Worm (Caenorhabditis elegans) whole organism, L2 larva: ENCODE results near the gene droe-4.

ENCODE experiments used
- C34F6.9 ChIP-seq: fragments of 150-350 bp; optimal IDR thresholded peaks from 2 replicates; lab custom pipeline; 2014; ENCODE audit warnings: missing biosample characterization, missing genetic modification characterization
- Y55F3AM.14 ChIP-seq: fragments of 200-800 bp; sonication (Bioruptor generic); optimal IDR thresholded peaks from 2 replicates; lab custom pipeline; 2018; ENCODE audit warnings: mild to moderate bottlenecking, missing genetic modification characterization, missing compliant biosample characterization
- ZK546.5 ChIP-seq: sonication (generic microtip); optimal IDR thresholded peaks from 2 replicates; lab custom pipeline; 2017; ENCODE audit warnings: missing biosample characterization, missing genetic modification characterization
- alr-1 ChIP-seq: fragments of 150-350 bp; optimal IDR thresholded peaks from 2 replicates; lab custom pipeline; 2014; ENCODE audit warnings: missing biosample characterization, missing genetic modification characterization
- blmp-1 ChIP-seq: sonication (generic microtip); optimal IDR thresholded peaks from 2 replicates; lab custom pipeline; 2017; ENCODE audit warnings: missing genetic modification characterization, mild to moderate bottlenecking, missing compliant biosample characterization, antibody characterized with exemption, moderate library complexity; ENCODE audit not compliant: insufficient read depth
- ceh-16 ChIP-seq: fragments of 150-350 bp; optimal IDR thresholded peaks from 2 replicates; lab custom pipeline; 2014; ENCODE audit warnings: missing biosample characterization, missing genetic modification characterization
- ceh-82 ChIP-seq: fragments of 150-350 bp; optimal IDR thresholded peaks from 2 replicates; lab custom pipeline; 2014; ENCODE audit warnings: missing biosample characterization, missing genetic modification characterization
- crh-2 ChIP-seq: sonication (generic microtip); optimal IDR thresholded peaks from 2 replicates; lab custom pipeline; 2017; ENCODE audit warnings: missing biosample characterization, missing genetic modification characterization
- dmd-4 ChIP-seq: sonication (generic microtip); optimal IDR thresholded peaks from 2 replicates; lab custom pipeline; 2017; ENCODE audit warnings: missing biosample characterization, missing genetic modification characterization
- egl-27 ChIP-seq: sonication (generic microtip); optimal IDR thresholded peaks from 3 replicates; lab custom pipeline; 2017; ENCODE audit warnings: missing biosample characterization, missing genetic modification reagents, missing genetic modification characterization
- elt-3 ChIP-seq: sonication (generic microtip); optimal IDR thresholded peaks from 2 replicates; lab custom pipeline; 2017; ENCODE audit warnings: missing biosample characterization, missing genetic modification characterization
- fos-1 ChIP-seq: fragments of 150-350 bp; optimal IDR thresholded peaks from 2 replicates; lab custom pipeline; 2014; ENCODE audit warnings: missing biosample characterization, missing genetic modification characterization
- gmeb-1 ChIP-seq: fragments of 150-350 bp; optimal IDR thresholded peaks from 2 replicates; lab custom pipeline; 2014; ENCODE audit warnings: missing biosample characterization, missing genetic modification characterization
- lin-11 ChIP-seq: fragments of 150-350 bp; sonication (generic microtip); optimal IDR thresholded peaks from 2 replicates; lab custom pipeline; 2014; ENCODE audit warnings: missing biosample characterization, missing genetic modification characterization, inconsistent platforms, mixed read lengths
- lsy-2 ChIP-seq, 2 experiments: fragments of 150-350 bp in 1 of 2; sonication (generic microtip) in 1 of 2; optimal IDR thresholded peaks; 2 replicates each; lab custom pipeline; 2014 to 2017; ENCODE audit warnings: missing biosample characterization in 2 of 2, missing genetic modification characterization in 2 of 2
- mab-5 ChIP-seq: fragments of 150-350 bp; optimal IDR thresholded peaks from 2 replicates; lab custom pipeline; 2014; ENCODE audit warnings: missing biosample characterization, missing genetic modification characterization
- mbf-1 ChIP-seq: sonication (generic microtip); optimal IDR thresholded peaks from 2 replicates; lab custom pipeline; 2017; ENCODE audit warnings: missing biosample characterization, missing genetic modification characterization
- mdl-1 ChIP-seq, 2 experiments: fragments of 150-350 bp in 1 of 2; sonication (generic microtip) in 1 of 2; optimal IDR thresholded peaks; 2 replicates each; lab custom pipeline; 2017; ENCODE audit warnings: missing biosample characterization in 2 of 2, missing genetic modification characterization in 2 of 2
- nhr-10 ChIP-seq: sonication (generic microtip); optimal IDR thresholded peaks from 2 replicates; lab custom pipeline; 2017; ENCODE audit warnings: missing biosample characterization, missing genetic modification characterization
- nhr-11 ChIP-seq: fragments of 150-350 bp; optimal IDR thresholded peaks from 2 replicates; lab custom pipeline; 2014; ENCODE audit warnings: missing biosample characterization, missing genetic modification characterization
- nhr-12 ChIP-seq: fragments of 150-350 bp; optimal IDR thresholded peaks from 2 replicates; lab custom pipeline; 2014; ENCODE audit warnings: missing biosample characterization, missing genetic modification characterization
- nhr-129 ChIP-seq: fragments of 150-350 bp; optimal IDR thresholded peaks from 2 replicates; lab custom pipeline; 2014; ENCODE audit warnings: missing biosample characterization, missing genetic modification characterization
- nhr-21 ChIP-seq: fragments of 150-350 bp; optimal IDR thresholded peaks from 2 replicates; lab custom pipeline; 2014; ENCODE audit warnings: missing biosample characterization, missing genetic modification characterization
- nhr-23 ChIP-seq: fragments of 150-350 bp; optimal IDR thresholded peaks from 2 replicates; lab custom pipeline; 2014; ENCODE audit warnings: missing biosample characterization, missing genetic modification reagents, missing genetic modification characterization
- nhr-25 ChIP-seq: fragments of 150-350 bp; sonication (generic microtip); optimal IDR thresholded peaks from 3 replicates; lab custom pipeline; 2014; ENCODE audit warnings: missing biosample characterization, missing genetic modification characterization
- nhr-6 ChIP-seq: fragments of 150-350 bp; optimal IDR thresholded peaks from 2 replicates; lab custom pipeline; 2014; ENCODE audit warnings: missing biosample characterization, missing genetic modification characterization
- nhr-77 ChIP-seq: fragments of 150-350 bp; optimal IDR thresholded peaks from 2 replicates; lab custom pipeline; 2014; ENCODE audit warnings: missing biosample characterization, missing genetic modification characterization
- peb-1 ChIP-seq: fragments of 150-350 bp; optimal IDR thresholded peaks from 2 replicates; lab custom pipeline; 2014; ENCODE audit warnings: missing biosample characterization, missing genetic modification characterization
- sem-4 ChIP-seq: fragments of 150-350 bp; optimal IDR thresholded peaks from 2 replicates; lab custom pipeline; 2014; ENCODE audit warnings: missing biosample characterization, missing genetic modification reagents, missing genetic modification characterization
- sma-3 ChIP-seq: sonication (generic microtip); optimal IDR thresholded peaks from 2 replicates; lab custom pipeline; 2016; ENCODE audit warnings: missing genetic modification reagents, missing genetic modification characterization, missing compliant biosample characterization
- unc-55 ChIP-seq: fragments of 150-350 bp; sonication (generic microtip); optimal IDR thresholded peaks from 3 replicates; lab custom pipeline; 2014; ENCODE audit warnings: missing biosample characterization, missing genetic modification reagents, missing genetic modification characterization
- unc-62 ChIP-seq: fragments of 150-350 bp; optimal IDR thresholded peaks from 2 replicates; lab custom pipeline; 2014; ENCODE audit warnings: missing biosample characterization, missing genetic modification reagents, missing genetic modification characterization
- zag-1 ChIP-seq: fragments of 150-350 bp; optimal IDR thresholded peaks from 2 replicates; lab custom pipeline; 2014; ENCODE audit warnings: missing biosample characterization, missing genetic modification characterization
- ztf-1 ChIP-seq: fragments of 200-800 bp; sonication (Bioruptor generic); conservative IDR thresholded peaks from 2 replicates; pipeline ENCODE4 v1.3.6; 2022; ENCODE audit warnings: missing genetic modification characterization, missing compliant biosample characterization
- ztf-11 ChIP-seq: sonication (generic microtip); optimal IDR thresholded peaks from 2 replicates; lab custom pipeline; 2017; ENCODE audit warnings: missing biosample characterization, missing genetic modification characterization
- ztf-4 ChIP-seq: fragments of 150-350 bp; optimal IDR thresholded peaks from 2 replicates; lab custom pipeline; 2014; ENCODE audit warnings: missing biosample characterization, missing genetic modification characterization

Gene droe-4

DNA sequence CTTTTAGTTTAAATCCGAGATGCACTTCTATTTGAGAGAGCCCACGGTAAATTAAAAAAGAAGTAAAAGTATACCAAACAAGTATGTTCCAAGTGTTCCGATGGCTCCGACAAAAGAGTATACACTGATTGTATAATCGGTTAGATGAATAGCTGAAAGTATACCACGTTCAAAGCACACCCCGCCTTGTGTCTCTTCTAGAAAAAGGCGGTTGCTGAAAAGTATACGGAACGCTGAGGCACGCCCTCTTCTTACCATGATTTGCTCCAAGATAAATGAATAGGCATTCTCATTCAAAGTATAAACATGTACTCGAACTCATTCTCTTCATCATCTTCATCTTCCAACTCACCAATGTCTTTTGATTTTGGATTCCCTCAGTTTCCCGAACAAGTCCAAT, 21.9 kb downstream of the droe-4 start, which contains the start of gene end-3:
TSS of gene end-3 (plus strand) at position 301 of the 400 bp plus-strand sequence.
- TF ChIP-seq peb-1: no peak
- no peak for TF ChIP-seq gmeb-1 (tag; lab: Kevin White, UChicago)
- TF ChIP-seq unc-62 (GFP tag; lab: Kevin White, UChicago): no peak
- TF ChIP-seq fos-1 (tag; lab: Kevin White, UChicago): no peak
- no peak for TF ChIP-seq Y55F3AM.14

DNA sequence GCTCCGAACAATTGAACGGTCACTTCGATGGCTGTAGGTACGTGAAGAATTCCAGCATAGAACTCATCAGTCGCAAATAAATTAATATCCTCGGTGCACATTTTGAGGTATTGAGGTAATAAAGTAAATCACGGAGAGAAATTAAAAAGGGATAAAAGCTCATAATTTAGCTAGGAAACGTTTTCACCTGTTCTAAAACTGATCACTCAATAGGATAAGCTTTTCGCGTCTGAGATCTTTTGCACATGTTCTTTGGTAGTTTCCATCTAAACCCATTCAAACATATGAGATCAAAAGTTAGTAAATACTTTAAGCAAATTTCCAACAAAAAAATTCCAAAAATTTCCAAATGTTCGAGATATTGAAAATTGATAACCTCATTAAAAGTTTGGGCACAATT, 25.0 kb downstream of the droe-4 start, which contains the start of gene srh-308:
TSS of gene srh-308 (minus strand) at position 101 of the 400 bp plus-strand sequence.
- TF ChIP-seq nhr-11 (tag; lab: Kevin White, UChicago): no peak
- TF ChIP-seq elt-3 (tag; lab: Kevin White, UChicago): no peak
- no peak for TF ChIP-seq alr-1 (tag; lab: Kevin White, UChicago)
- no peak for TF ChIP-seq ceh-82
- no peak for TF ChIP-seq unc-55 (GFP tag; lab: Kevin White, UChicago)
- TF ChIP-seq mab-5 (tag; lab: Kevin White, UChicago): no peak
- TF ChIP-seq nhr-129: no peak
- TF ChIP-seq ztf-4 (tag; lab: Kevin White, UChicago): no peak
- no peak for TF ChIP-seq mbf-1 (tag; lab: Kevin White, UChicago)
- TF ChIP-seq nhr-12 (tag; lab: Kevin White, UChicago): no peak
- no peak for TF ChIP-seq ceh-16 (tag; lab: Kevin White, UChicago)
- TF ChIP-seq sem-4 (tag; lab: Kevin White, UChicago): no peak
- TF ChIP-seq mdl-1 (tag; optimal IDR thresholded peaks at IDR 0.05; lab: Kevin White, UChicago): no peak
- no peak for TF ChIP-seq nhr-77 (tag; lab: Kevin White, UChicago)
- TF ChIP-seq nhr-10 (tag; lab: Kevin White, UChicago): no peak
- TF ChIP-seq lsy-2 (tag; optimal IDR thresholded peaks at IDR 0.05; lab: Kevin White, UChicago): no peak

DNA sequence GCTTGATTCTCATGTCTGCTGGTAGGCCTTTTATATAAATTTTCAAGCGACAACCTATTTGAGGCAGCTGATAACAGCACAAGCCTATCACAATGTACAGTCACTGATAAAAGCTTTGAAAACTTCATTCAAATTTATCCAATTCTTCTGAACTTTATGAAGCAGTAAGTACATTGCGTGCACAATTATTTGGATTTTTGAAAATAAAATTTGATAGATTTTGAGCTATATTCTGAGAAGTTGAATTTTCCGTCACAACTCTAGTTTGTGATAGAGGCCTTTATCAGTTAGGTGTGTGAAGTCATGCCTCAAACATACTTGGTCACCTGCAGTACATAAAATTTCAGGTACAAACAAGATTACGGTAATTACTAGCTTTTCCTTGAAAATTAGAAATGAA, 26.2 kb downstream of the droe-4 start, which contains the start of the genes mtl-2 and T08G5.1:
TSS of gene mtl-2 (minus strand) at position 34 of the 400 bp plus-strand sequence.
TSS of gene T08G5.1 (plus strand) at position 127 of the 400 bp plus-strand sequence.
- TF ChIP-seq unc-62 (GFP tag; lab: Kevin White, UChicago) (no peak), fos-1 (tag; lab: Kevin White, UChicago) (peak; percentile 48), lin-11 (tag; lab: Kevin White, UChicago) (no peak), nhr-6 (tag; lab: Kevin White, UChicago) (no peak), crh-2 (tag; lab: Kevin White, UChicago) (no peak)

DNA sequence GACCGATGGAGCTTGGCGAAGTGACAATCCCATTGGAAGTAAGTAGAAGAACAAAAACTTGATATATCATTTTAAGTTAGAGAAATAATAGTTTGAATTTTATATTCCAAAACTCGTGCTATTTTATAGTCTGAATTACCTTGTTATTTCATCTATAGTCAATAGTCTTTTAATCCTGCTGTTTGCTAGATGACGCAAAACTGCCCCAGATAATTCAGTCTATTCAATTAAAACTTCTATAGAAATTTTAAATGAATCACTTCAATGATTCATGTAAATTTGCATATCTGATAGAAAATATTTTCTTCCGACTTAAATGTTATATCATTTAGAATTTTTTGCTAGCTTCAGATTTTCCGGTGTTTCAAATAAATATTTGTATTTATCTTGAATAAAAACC, 30.6 kb downstream of the droe-4 start, which contains the start of gene T08G5.15:
TSS of gene T08G5.15 (minus strand) at position 101 of the 400 bp plus-strand sequence.
- TF ChIP-seq C34F6.9 (tag; lab: Kevin White, UChicago) (no peak), gmeb-1 (tag; lab: Kevin White, UChicago) (no peak), blmp-1 (tag; lab: Kevin White, UChicago) (no peak), nhr-6 (tag; lab: Kevin White, UChicago) (no peak), alr-1 (tag; lab: Kevin White, UChicago) (no peak), unc-55 (GFP tag; lab: Kevin White, UChicago) (no peak), ZK546.5 (tag; lab: Kevin White, UChicago) (no peak), ztf-1 (GFP tag; lab: Robert Waterston, UW) (no peak), mdl-1 (tag; optimal IDR thresholded peaks at IDR 0.05; lab: Kevin White, UChicago) (no peak), mab-5 (tag; lab: Kevin White, UChicago) (no peak), peb-1 (no peak), Y55F3AM.14 (no peak), nhr-23 (tag; lab: Kevin White, UChicago) (no peak), egl-27 (tag; lab: Kevin White, UChicago) (no peak), ztf-4 (tag; lab: Kevin White, UChicago) (no peak), sma-3 (GFP tag; lab: Kevin White, UChicago) (no peak), nhr-25 (tag; lab: Kevin White, UChicago) (no peak), elt-3 (tag; lab: Kevin White, UChicago) (no peak)

DNA sequence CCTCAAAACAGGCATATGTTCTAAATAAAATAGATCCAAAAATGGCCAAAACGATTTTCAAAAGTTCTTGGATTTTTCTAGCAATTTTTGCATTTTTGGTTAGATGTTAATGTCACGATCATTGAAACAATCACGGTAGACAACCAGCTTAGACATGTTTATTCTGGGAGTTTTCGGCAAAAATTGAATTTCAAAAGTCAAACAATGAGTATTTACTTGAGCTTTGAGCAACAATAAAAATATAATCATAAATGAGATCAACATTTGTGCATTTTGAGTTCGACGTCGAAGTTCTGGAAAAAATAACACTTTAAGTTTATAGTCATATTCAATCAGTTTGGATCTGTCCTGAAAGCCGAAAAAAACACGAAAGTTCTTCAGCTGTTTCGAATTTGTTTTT, 33.7 kb downstream of the droe-4 start, which contains the start of gene T08G5.2:
TSS of gene T08G5.2 (minus strand) at position 101 of the 400 bp plus-strand sequence.
- TF ChIP-seq nhr-129 (no peak), dmd-4 (tag; lab: Kevin White, UChicago) (no peak), zag-1 (no peak), mdl-1 (tag; optimal IDR thresholded peaks at IDR 0.05; lab: Kevin White, UChicago) (no peak), ztf-11 (tag; lab: Kevin White, UChicago) (no peak), ztf-1 (GFP tag; lab: Robert Waterston, UW) (no peak), nhr-21 (tag; lab: Kevin White, UChicago) (no peak), ztf-4 (tag; lab: Kevin White, UChicago) (no peak), fos-1 (tag; lab: Kevin White, UChicago) (no peak), ceh-82 (no peak), mab-5 (tag; lab: Kevin White, UChicago) (no peak), nhr-11 (tag; lab: Kevin White, UChicago) (no peak)
